Fruit fly (Drosophila melanogaster): ENCODE results near the gene CG32407.

The CG32407 gene

dm6 chr3L:5941508-5941907, 19.7 kb downstream of the CG32407 start:
- TF ChIP-seq Drgx (GFP tag; IDR thresholded peaks at IDR 0.05) (peak; percentile 32), CG17612 (GFP tag; IDR thresholded peaks at IDR 0.05) (no peak)

- TF ChIP-seq hth (optimal IDR thresholded peaks at IDR 0.05) (no peak), nom (GFP tag; optimal IDR thresholded peaks at IDR 0.05) (peak; percentile 89), bsh (GFP tag; optimal IDR thresholded peaks at IDR 0.05) (peak in 1 of 2 experiments; percentile 66), tio (GFP tag; optimal IDR thresholded peaks at IDR 0.05) (no peak)
Observed at dm6 chr3L:5943348-5943904, 21.6 kb downstream of the CG32407 start.

dm6 chr3L:5945571-5945970, 23.7 kb downstream of the CG32407 start:
- TF ChIP-seq CG2712 (tag; optimal IDR thresholded peaks at IDR 0.05) (peak; percentile 17), Drgx (GFP tag; IDR thresholded peaks at IDR 0.05) (peak; percentile 68), CG7786 (GFP tag; optimal IDR thresholded peaks at IDR 0.05) (no peak), zfh1 (GFP tag; IDR thresholded peaks at IDR 0.05) (0 out of 3 replicates have a peak, but pooled peaks have one; percentile 16), Dek (tag; optimal IDR thresholded peaks at IDR 0.05) (no peak), B-H1 (GFP tag; IDR thresholded peaks at IDR 0.05) (no peak), CG8944 (GFP tag; optimal IDR thresholded peaks at IDR 0.05) (no peak), D19A (tag; optimal IDR thresholded peaks at IDR 0.05) (peak; percentile 79), oc (tag; optimal IDR thresholded peaks at IDR 0.05) (no peak), CG7556 (GFP tag; optimal IDR thresholded peaks at IDR 0.05) (no peak), peb (GFP tag; IDR thresholded peaks at IDR 0.05) (no peak), slp2 (GFP tag; optimal IDR thresholded peaks at IDR 0.05) (no peak), BtbVII (GFP tag; optimal IDR thresholded peaks at IDR 0.05) (no peak), CG13624 (GFP tag; optimal IDR thresholded peaks at IDR 0.05) (no peak), gcm2 (GFP tag; optimal IDR thresholded peaks at IDR 0.05) (no peak), bbx (GFP tag; IDR thresholded peaks at IDR 0.05; ENCODE audit: partially characterized antibody) (no peak), CG11504 (tag; optimal IDR thresholded peaks at IDR 0.05) (peak; percentile 16), Xrp1 (GFP tag; IDR thresholded peaks at IDR 0.05) (peak; percentile 17; the same call in 1 of the 2 replicates), sens (GFP tag) (peak; percentile 49), Blimp-1 (GFP tag; optimal IDR thresholded peaks at IDR 0.05) (peak; percentile 17), ken (GFP tag; IDR thresholded peaks at IDR 0.05) (no peak), CG18262 (tag; optimal IDR thresholded peaks at IDR 0.05) (peak; percentile 5), vvl (GFP tag; IDR thresholded peaks at IDR 0.05) (peak; percentile 16; the same call in 1 of the 2 replicates)

dm6 chr3L:5947110-5947731, 25.4 kb downstream of the CG32407 start:
- no peak for TF ChIP-seq CG13624 (GFP tag; optimal IDR thresholded peaks at IDR 0.05)
- no peak for TF ChIP-seq CG6254 (GFP tag; optimal IDR thresholded peaks at IDR 0.05)
- TF ChIP-seq CG18764 (GFP tag; optimal IDR thresholded peaks at IDR 0.05): no peak
- TF ChIP-seq CG8765 (GFP tag; IDR thresholded peaks at IDR 0.05): no peak
- TF ChIP-seq jumu (GFP tag; optimal IDR thresholded peaks at IDR 0.05): no peak
- TF ChIP-seq wek (GFP tag; optimal IDR thresholded peaks at IDR 0.05): peak; percentile 10
- TF ChIP-seq gem (tag; optimal IDR thresholded peaks at IDR 0.05): no peak
- TF ChIP-seq Sox100B (GFP tag; optimal IDR thresholded peaks at IDR 0.05): no peak
- TF ChIP-seq zen2 (GFP tag; IDR thresholded peaks at IDR 0.05; ENCODE audit: partially characterized antibody): no peak
- no peak for TF ChIP-seq jing (GFP tag; optimal IDR thresholded peaks at IDR 0.05)
- TF ChIP-seq usp (GFP tag; optimal IDR thresholded peaks at IDR 0.05): no peak
- no peak for TF ChIP-seq caup (GFP tag; optimal IDR thresholded peaks at IDR 0.05; ENCODE audit: severe bottlenecking)
- no peak for TF ChIP-seq Chrac-16 (GFP tag; optimal IDR thresholded peaks at IDR 0.05)
- no peak for TF ChIP-seq Dll (GFP tag; IDR thresholded peaks at IDR 0.05; ENCODE audit: partially characterized antibody)
- TF ChIP-seq dimm (GFP tag; IDR thresholded peaks at IDR 0.05): no peak
- no peak for TF ChIP-seq CkIIα-i1 (GFP tag; IDR thresholded peaks at IDR 0.05)
- TF ChIP-seq z (GFP tag; IDR thresholded peaks at IDR 0.05): no peak
- TF ChIP-seq cg (GFP tag; optimal IDR thresholded peaks at IDR 0.05): no peak
- TF ChIP-seq Hmx (GFP tag; optimal IDR thresholded peaks at IDR 0.05): no peak
- no peak for TF ChIP-seq CG2199 (GFP tag; IDR thresholded peaks at IDR 0.05)

Data from whole organism, embryonic.